Worm (Caenorhabditis elegans) whole organism, mixed stage, embryonic: ENCODE results near the gene mat-3.

Source experiments
- blmp-1 ChIP-seq: fragments of 150-350 bp; optimal IDR thresholded peaks from 2 replicates; lab custom pipeline; 2014; ENCODE audit warnings: missing biosample characterization, missing genetic modification characterization
- ceh-39 ChIP-seq: fragments of 150-350 bp; optimal IDR thresholded peaks from 2 replicates; lab custom pipeline; 2014; ENCODE audit warnings: missing biosample characterization, missing genetic modification characterization
- ceh-43 ChIP-seq: fragments of 200-800 bp; sonication (Bioruptor generic); optimal IDR thresholded peaks from 2 replicates; lab custom pipeline; 2018; ENCODE audit warnings: mild to moderate bottlenecking, missing genetic modification characterization, moderate library complexity, missing compliant biosample characterization
- ces-1 ChIP-seq: fragments of 150-350 bp; optimal IDR thresholded peaks from 2 replicates; lab custom pipeline; 2014; ENCODE audit warnings: missing biosample characterization, missing genetic modification reagents, missing genetic modification characterization
- snpc-4 ChIP-seq: fragments of 150-350 bp; optimal IDR thresholded peaks from 2 replicates; lab custom pipeline; 2014; ENCODE audit warnings: missing biosample characterization, missing genetic modification characterization
- tbx-8 ChIP-seq: fragments of 200-800 bp; sonication (Bioruptor generic); optimal IDR thresholded peaks from 2 replicates; lab custom pipeline; 2018; ENCODE audit warnings: mild to moderate bottlenecking, missing genetic modification characterization, moderate library complexity, missing compliant biosample characterization

DNA sequence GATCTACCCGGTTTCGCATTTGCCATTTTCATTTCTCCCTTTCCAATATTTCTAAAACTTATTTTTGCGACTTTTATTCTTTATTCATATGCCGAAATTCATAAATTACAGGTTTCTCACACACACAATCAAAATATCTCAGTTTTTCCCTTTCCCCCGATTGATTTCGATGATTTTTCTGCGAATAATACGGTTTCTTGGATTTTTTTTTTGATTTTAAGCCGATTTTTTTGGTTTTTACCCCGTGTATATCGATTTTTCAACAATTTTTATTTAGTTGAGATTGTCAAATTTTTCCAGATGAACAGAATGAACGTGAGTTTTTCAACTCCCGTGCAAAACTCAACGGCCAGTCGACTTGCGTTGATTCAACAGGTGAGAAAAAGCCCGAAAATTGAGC lies at the start of gene mat-3:
- no peak for TF ChIP-seq ceh-39 (tag; lab: Kevin White, UChicago)
- TF ChIP-seq ceh-43 (GFP tag; lab: Kevin White, UChicago): no peak
- TF ChIP-seq blmp-1 (tag; lab: Kevin White, UChicago): no peak
- TF ChIP-seq snpc-4: no peak
- TF ChIP-seq ces-1 (GFP tag; lab: Kevin White, UChicago): no peak
- TF ChIP-seq tbx-8 (GFP tag; lab: Kevin White, UChicago): no peak
